Worm (Caenorhabditis elegans) whole organism, L1 larva: ENCODE data around the gene unc-119.

Experiments used
- lin-39 ChIP-seq: fragments of 150-350 bp; optimal IDR thresholded peaks from 2 replicates; lab custom pipeline; 2014; ENCODE audit warnings: missing biosample characterization, missing genetic modification reagents, missing genetic modification characterization
- lir-3 ChIP-seq: sonication (generic microtip); optimal IDR thresholded peaks from 2 replicates; lab custom pipeline; 2016; ENCODE audit warnings: mild to moderate bottlenecking, missing genetic modification characterization, moderate library complexity, missing compliant biosample characterization; ENCODE audit not compliant: poor library complexity
- nhr-28 ChIP-seq: fragments of 150-350 bp; optimal IDR thresholded peaks from 2 replicates; lab custom pipeline; 2014; ENCODE audit warnings: missing biosample characterization, missing genetic modification characterization
- tbx-2 ChIP-seq: sonication (generic microtip); optimal IDR thresholded peaks from 2 replicates; lab custom pipeline; 2016; ENCODE audit warnings: missing genetic modification characterization, missing compliant biosample characterization
- tlp-1 ChIP-seq: fragments of 150-350 bp; optimal IDR thresholded peaks from 2 replicates; lab custom pipeline; 2014; ENCODE audit warnings: missing biosample characterization, missing genetic modification characterization
- zag-1 ChIP-seq: fragments of 150-350 bp; optimal IDR thresholded peaks from 2 replicates; lab custom pipeline; 2014; ENCODE audit warnings: missing biosample characterization, missing genetic modification characterization

DNA sequence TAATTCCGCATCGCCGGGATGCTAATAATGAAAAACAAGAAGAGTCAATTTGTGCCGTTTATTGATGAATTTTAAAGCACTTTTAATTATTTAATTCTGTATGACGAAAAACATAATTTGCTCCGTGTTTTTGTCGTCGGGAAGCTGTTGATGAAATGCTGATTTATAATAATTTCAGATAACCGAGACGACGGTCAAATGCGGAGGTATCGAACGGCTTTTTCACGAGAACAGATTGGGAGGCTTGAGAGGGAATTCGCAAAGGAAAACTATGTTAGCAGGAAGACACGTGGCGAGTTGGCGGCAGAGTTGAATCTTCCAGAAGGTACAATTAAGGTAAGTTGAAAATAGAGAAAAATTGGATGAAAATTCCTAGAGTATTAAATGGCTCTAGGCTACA lies 21.1 kb downstream of the unc-119 start:
- TF ChIP-seq tlp-1 (no peak), lin-39 (tag; lab: Kevin White, UChicago) (no peak), tbx-2 (no peak), lir-3 (tag; lab: Kevin White, UChicago) (no peak), zag-1 (no peak), nhr-28 (tag; lab: Kevin White, UChicago) (no peak)
